Worm (Caenorhabditis elegans): Measurements from ENCODE around the gene K02E2.1.

DNA sequence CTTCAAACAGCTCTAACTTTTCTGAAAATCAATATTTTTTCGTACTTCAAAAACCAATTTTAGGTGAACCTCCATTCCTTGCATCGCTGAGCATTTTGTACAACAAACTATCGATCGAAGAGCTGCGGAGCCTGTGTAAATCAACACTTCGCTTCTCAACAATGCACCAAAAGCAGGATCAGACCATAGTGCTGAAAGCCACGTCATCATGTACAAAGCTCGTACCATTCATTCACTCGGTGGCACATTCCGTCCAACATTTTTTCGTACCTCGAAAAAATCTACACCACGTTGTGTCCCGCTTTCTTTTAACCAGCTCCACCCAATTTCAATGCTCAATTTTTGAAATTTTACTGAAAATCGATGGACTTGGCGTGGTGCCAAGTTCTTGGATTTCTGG lies 40.7 kb upstream of the K02E2.1 start, which contains the start of gene ZC15.10:
- TF ChIP-seq dao-5 (tag; optimal IDR thresholded peaks at IDR 0.05) (no peak), him-1 (tag; optimal IDR thresholded peaks at IDR 0.05) (no peak), W03F9.2 (tag; optimal IDR thresholded peaks at IDR 0.05) (no peak)
